Worm (Caenorhabditis elegans) whole organism, L4 larva: ENCODE results near the gene sre-52.

Source experiments
- D1046.2 ChIP-seq: fragments of 200-800 bp; sonication (Bioruptor generic); IDR thresholded peaks from 2 replicates; pipeline ENCODE4 v1.3.6; 2022; ENCODE audit warnings: missing genetic modification characterization, missing compliant biosample characterization
- F10B5.3 ChIP-seq: sonication (generic microtip); optimal IDR thresholded peaks from 2 replicates; lab custom pipeline; 2016; ENCODE audit warnings: mild to moderate bottlenecking, missing genetic modification characterization, missing compliant biosample characterization
- F26F4.8 ChIP-seq: fragments of 200-800 bp; sonication (Bioruptor generic); conservative IDR thresholded peaks from 2 replicates; pipeline ENCODE4 v1.3.6; 2022; ENCODE audit warnings: missing genetic modification characterization, missing compliant biosample characterization
- R02D3.7 ChIP-seq: fragments of 150-350 bp; sonication (generic microtip); optimal IDR thresholded peaks from 3 replicates; lab custom pipeline; 2014; ENCODE audit warnings: missing biosample characterization, missing genetic modification characterization
- T20F7.1 ChIP-seq: fragments of 200-800 bp; sonication (Bioruptor generic); optimal IDR thresholded peaks from 2 replicates; lab custom pipeline; 2018; ENCODE audit warnings: mild to moderate bottlenecking, missing genetic modification characterization, missing compliant biosample characterization
- Y48G9A.11 ChIP-seq: fragments of 200-800 bp; sonication (Bioruptor generic); IDR thresholded peaks from 2 replicates; pipeline ENCODE4 v1.3.6; 2022; ENCODE audit warnings: missing genetic modification reagents, missing genetic modification characterization, missing compliant biosample characterization
- aha-1 ChIP-seq: fragments of 150-350 bp; peaks from one replicate; lab custom pipeline; 2014; ENCODE audit warnings: missing biosample characterization, missing genetic modification characterization
- ama-1 ChIP-seq: fragments of 150-350 bp; optimal IDR thresholded peaks from 2 replicates; lab custom pipeline; 2014; ENCODE audit warnings: inconsistent platforms, mixed read lengths
- attf-4 ChIP-seq: sonication (generic microtip); optimal IDR thresholded peaks from 3 replicates; lab custom pipeline; 2017; ENCODE audit warnings: missing biosample characterization, missing genetic modification characterization
- ceh-28 ChIP-seq: fragments of 150-350 bp; optimal IDR thresholded peaks from 2 replicates; lab custom pipeline; 2014; ENCODE audit warnings: missing biosample characterization, missing genetic modification reagents, missing genetic modification characterization
- ceh-44 ChIP-seq: fragments of 200-800 bp; sonication (Bioruptor generic); IDR thresholded peaks from 2 replicates; pipeline ENCODE4 v1.3.6; 2022; ENCODE audit warnings: missing genetic modification reagents, missing genetic modification characterization, missing compliant biosample characterization
- cey-2 ChIP-seq: sonication (generic microtip); optimal IDR thresholded peaks from 3 replicates; lab custom pipeline; 2017; ENCODE audit warnings: missing genetic modification characterization, mild to moderate bottlenecking, missing compliant biosample characterization, antibody characterized with exemption, borderline replicate concordance; ENCODE audit not compliant: insufficient read depth
- daf-16 ChIP-seq, 3 experiments: sonication (generic microtip); optimal IDR thresholded peaks; 2 replicates each; lab custom pipeline; 2016 to 2017; ENCODE audit warnings: missing genetic modification characterization in 3 of 3, missing genetic modification reagents in 3 of 3, mild to moderate bottlenecking in 2 of 3, missing compliant biosample characterization in 2 of 3, missing biosample characterization in 1 of 3, moderate library complexity in 1 of 3
- daf-8 ChIP-seq: fragments of 200-800 bp; sonication (Bioruptor generic); IDR thresholded peaks from 2 replicates; pipeline ENCODE4 v1.3.6; 2022; ENCODE audit warnings: missing genetic modification characterization, missing compliant biosample characterization
- dmd-6 ChIP-seq: fragments of 200-800 bp; sonication (Bioruptor generic); IDR thresholded peaks from 2 replicates; pipeline ENCODE4 v1.3.6; 2022; ENCODE audit warnings: missing genetic modification reagents, missing genetic modification characterization, missing compliant biosample characterization
- dve-1 ChIP-seq: sonication (generic microtip); optimal IDR thresholded peaks from 2 replicates; lab custom pipeline; 2017; ENCODE audit warnings: antibody characterized with exemption, mild to moderate bottlenecking, missing genetic modification characterization, missing compliant biosample characterization; ENCODE audit not compliant: insufficient read depth
- hlh-11 ChIP-seq: fragments of 200-800 bp; sonication (Bioruptor generic); optimal IDR thresholded peaks from 2 replicates; lab custom pipeline; 2018; ENCODE audit warnings: mild to moderate bottlenecking, missing genetic modification characterization, missing compliant biosample characterization
- lin-1 ChIP-seq: fragments of 200-800 bp; sonication (Bioruptor generic); IDR thresholded peaks from 2 replicates; pipeline ENCODE4 v1.3.6; 2022; ENCODE audit warnings: missing genetic modification reagents, missing genetic modification characterization, missing compliant biosample characterization
- lin-39 ChIP-seq: fragments of 150-350 bp; optimal IDR thresholded peaks from 2 replicates; lab custom pipeline; 2014; ENCODE audit warnings: missing biosample characterization, missing genetic modification reagents, missing genetic modification characterization
- madf-5 ChIP-seq, 2 experiments: fragments of 200-800 bp; sonication (Bioruptor generic); IDR thresholded peaks; 2 replicates each; pipeline ENCODE4 v1.3.6; 2022; ENCODE audit warnings: missing compliant biosample characterization in 2 of 2, missing genetic modification characterization in 2 of 2
- mep-1 ChIP-seq: fragments of 150-350 bp; sonication (generic microtip); optimal IDR thresholded peaks from 3 replicates; lab custom pipeline; 2014; ENCODE audit warnings: missing biosample characterization, missing genetic modification characterization
- nhr-10 ChIP-seq: fragments of 150-350 bp; optimal IDR thresholded peaks from 2 replicates; lab custom pipeline; 2014; ENCODE audit warnings: missing biosample characterization, missing genetic modification characterization
- nhr-11 ChIP-seq: fragments of 150-350 bp; optimal IDR thresholded peaks from 2 replicates; lab custom pipeline; 2014; ENCODE audit warnings: missing biosample characterization, missing genetic modification characterization
- nhr-111 ChIP-seq: fragments of 200-800 bp; sonication (Bioruptor generic); optimal IDR thresholded peaks from 2 replicates; lab custom pipeline; 2018; ENCODE audit warnings: mild to moderate bottlenecking, missing genetic modification characterization, missing compliant biosample characterization
- nhr-28 ChIP-seq: fragments of 150-350 bp; optimal IDR thresholded peaks from 2 replicates; lab custom pipeline; 2014; ENCODE audit warnings: missing biosample characterization, missing genetic modification characterization
- nhr-41 ChIP-seq: fragments of 200-800 bp; sonication (Bioruptor generic); IDR thresholded peaks from 2 replicates; pipeline ENCODE4 v1.3.6; 2022; ENCODE audit warnings: missing genetic modification reagents, missing genetic modification characterization, missing compliant biosample characterization
- nhr-77 ChIP-seq: fragments of 150-350 bp; optimal IDR thresholded peaks from 2 replicates; lab custom pipeline; 2014; ENCODE audit warnings: missing biosample characterization, missing genetic modification characterization
- pha-4 ChIP-seq, 2 experiments: fragments of 150-350 bp in 1 of 2; fragments of 200-800 bp in 1 of 2; sonication (Bioruptor generic) in 1 of 2; IDR thresholded peaks in 1 of 2; optimal IDR thresholded peaks in 1 of 2; 2 replicates each; pipeline versions ENCODE4 v1.3.6 to Lab custom; 2014 to 2022; ENCODE audit warnings: missing genetic modification characterization in 2 of 2, missing genetic modification reagents in 2 of 2, missing biosample characterization in 1 of 2, missing compliant biosample characterization in 1 of 2
- pqm-1 ChIP-seq: sonication (generic microtip); optimal IDR thresholded peaks from 2 replicates; lab custom pipeline; 2017; ENCODE audit warnings: missing biosample characterization, missing genetic modification characterization
- spr-1 ChIP-seq: sonication (generic microtip); optimal IDR thresholded peaks from 2 replicates; lab custom pipeline; 2016; ENCODE audit warnings: mild to moderate bottlenecking, missing genetic modification characterization, missing compliant biosample characterization
- spr-3 ChIP-seq: fragments of 200-800 bp; sonication (Bioruptor generic); optimal IDR thresholded peaks from 2 replicates; lab custom pipeline; 2018; ENCODE audit warnings: mild to moderate bottlenecking, missing genetic modification characterization, missing compliant biosample characterization
- tag-97 ChIP-seq: fragments of 200-800 bp; sonication (Bioruptor generic); IDR thresholded peaks from 2 replicates; pipeline ENCODE4 v1.3.6; 2022; ENCODE audit warnings: missing genetic modification characterization, missing compliant biosample characterization
- tra-1 ChIP-seq: fragments of 200-800 bp; sonication (Bioruptor generic); IDR thresholded peaks from 2 replicates; pipeline ENCODE4 v1.3.6; 2022; ENCODE audit warnings: missing genetic modification reagents, missing genetic modification characterization, missing compliant biosample characterization
- ztf-7 ChIP-seq: fragments of 150-350 bp; optimal IDR thresholded peaks from 2 replicates; lab custom pipeline; 2014; ENCODE audit warnings: missing biosample characterization, missing genetic modification characterization

The sre-52 gene

DNA sequence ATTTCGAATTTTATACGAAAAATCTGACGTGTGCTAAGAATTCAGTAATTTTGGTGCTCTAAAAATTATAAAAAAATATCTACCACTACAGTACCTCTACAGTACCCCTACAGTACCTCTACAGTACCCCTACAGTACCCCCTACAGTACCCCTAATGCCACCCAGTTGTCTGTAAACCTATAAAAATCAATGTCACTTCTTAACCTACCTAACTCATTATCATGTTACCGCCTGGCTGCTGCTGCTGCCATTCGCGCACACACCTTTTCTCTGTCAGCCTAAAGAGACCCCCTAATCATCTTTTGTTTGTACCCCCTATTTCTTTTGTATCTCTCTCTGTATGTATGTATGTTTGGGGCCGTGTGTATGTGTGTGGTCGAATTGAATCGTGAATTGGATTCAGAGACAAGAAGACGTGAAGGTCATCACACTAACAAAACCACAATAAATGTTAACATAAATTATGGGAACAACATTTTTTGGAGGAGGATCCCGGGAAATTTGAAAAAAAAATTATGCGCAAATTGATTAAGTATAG is 15.3 kb downstream of the sre-52 start (continued):
- TF ChIP-seq nhr-28 (tag; lab: Kevin White, UChicago) (peak; percentile 43), nhr-10 (tag; lab: Kevin White, UChicago) (no peak), F10B5.3 (no peak), daf-16 (GFP tag; optimal IDR thresholded peaks at IDR 0.05; lab: Kevin White, UChicago) (no peak), daf-16 (tag; optimal IDR thresholded peaks at IDR 0.05; lab: Kevin White, UChicago) (no peak), spr-1 (tag; lab: Kevin White, UChicago) (no peak), ceh-44 (no peak), aha-1 (tag; lab: Kevin White, UChicago) (peak; percentile 40)

DNA sequence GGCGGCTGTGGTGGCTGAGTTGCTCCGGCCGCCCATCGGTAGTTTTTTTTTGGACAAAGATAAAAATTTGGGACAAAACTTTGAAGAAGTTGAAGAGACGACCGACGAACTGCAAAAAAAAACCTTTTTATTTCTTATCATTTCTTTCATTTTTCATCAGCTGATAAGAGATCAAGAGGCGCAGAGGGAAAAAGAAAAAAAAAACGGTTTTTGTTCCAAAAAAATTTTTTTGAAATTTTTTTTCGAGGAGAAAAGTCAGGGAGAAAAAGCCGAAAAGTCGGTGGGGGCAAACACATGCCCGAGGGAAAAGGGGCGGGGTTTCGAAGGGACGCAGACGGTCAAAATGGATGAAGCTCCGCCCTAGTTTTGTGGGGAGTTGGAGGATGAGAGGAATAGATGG is 16.6 kb downstream of the sre-52 start, which contains the start of gene ras-1:
Gene ras-1 (minus strand): TSS at position 129 of the 400 bp plus-strand sequence.
- peak; percentile 65; the same call in 1 of the 2 replicates for TF ChIP-seq dmd-6 (GFP tag; lab: Robert Waterston, UW)
- no peak for TF ChIP-seq ceh-28
- TF ChIP-seq D1046.2 (GFP tag; lab: Robert Waterston, UW): no peak
- TF ChIP-seq dve-1 (tag; lab: Kevin White, UChicago): peak; percentile 58
- TF ChIP-seq nhr-28 (tag; lab: Kevin White, UChicago): peak; percentile 34
- no peak for TF ChIP-seq daf-8 (GFP tag; lab: Robert Waterston, UW)
- TF ChIP-seq madf-5 (GFP tag; IDR thresholded peaks at IDR 0.05; lab: Robert Waterston, UW): no peak
- no peak for TF ChIP-seq lin-1 (GFP tag; lab: Robert Waterston, UW)
- TF ChIP-seq pha-4 (GFP tag; IDR thresholded peaks at IDR 0.05; lab: Robert Waterston, UW): 0 out of 2 replicates have a peak, but pooled peaks have one; percentile 21
- no peak for TF ChIP-seq pha-4 (tag; optimal IDR thresholded peaks at IDR 0.05; lab: Kevin White, UChicago)
- peak; percentile 9 for TF ChIP-seq mep-1 (tag; lab: Kevin White, UChicago)
- TF ChIP-seq lin-39 (tag; lab: Kevin White, UChicago): no peak
- peak; percentile 62; the same call in 1 of the 2 replicates for TF ChIP-seq tra-1
- no peak for TF ChIP-seq tag-97 (GFP tag; lab: Robert Waterston, UW)
- peak; percentile 56 for TF ChIP-seq hlh-11 (tag; lab: Kevin White, UChicago)

DNA sequence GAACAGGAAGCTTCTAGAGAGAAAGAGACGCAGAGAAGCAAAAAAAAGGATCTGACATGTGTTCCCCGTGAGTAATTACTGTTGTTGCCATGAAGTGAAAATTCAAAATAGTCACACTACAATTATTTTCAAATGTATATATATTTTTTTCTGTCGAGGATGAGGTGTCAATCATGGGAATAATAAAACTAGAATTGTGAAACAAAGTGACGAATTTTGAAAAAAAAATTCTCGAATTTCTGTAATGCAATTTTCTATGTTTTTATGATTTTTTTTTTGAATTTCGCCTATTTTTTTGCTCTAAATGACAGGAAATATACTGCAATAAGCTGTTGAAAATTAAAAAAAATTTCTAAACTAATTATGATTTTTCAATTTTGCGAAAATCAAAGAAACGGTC is 17.6 kb downstream of the sre-52 start:
- TF ChIP-seq aha-1 (tag; lab: Kevin White, UChicago) (no peak), attf-4 (tag; lab: Kevin White, UChicago) (no peak), R02D3.7 (tag; lab: Kevin White, UChicago) (no peak), cey-2 (tag; lab: Kevin White, UChicago) (no peak), F26F4.8 (GFP tag; lab: Robert Waterston, UW) (no peak), Y48G9A.11 (GFP tag; lab: Robert Waterston, UW) (no peak), pqm-1 (tag; lab: Kevin White, UChicago) (no peak), nhr-111 (GFP tag; lab: Kevin White, UChicago) (no peak), ama-1 (no peak), nhr-77 (tag; lab: Kevin White, UChicago) (no peak), nhr-41 (no peak)
- TF ChIP-seq, all 104 proteins: peak for 0

DNA sequence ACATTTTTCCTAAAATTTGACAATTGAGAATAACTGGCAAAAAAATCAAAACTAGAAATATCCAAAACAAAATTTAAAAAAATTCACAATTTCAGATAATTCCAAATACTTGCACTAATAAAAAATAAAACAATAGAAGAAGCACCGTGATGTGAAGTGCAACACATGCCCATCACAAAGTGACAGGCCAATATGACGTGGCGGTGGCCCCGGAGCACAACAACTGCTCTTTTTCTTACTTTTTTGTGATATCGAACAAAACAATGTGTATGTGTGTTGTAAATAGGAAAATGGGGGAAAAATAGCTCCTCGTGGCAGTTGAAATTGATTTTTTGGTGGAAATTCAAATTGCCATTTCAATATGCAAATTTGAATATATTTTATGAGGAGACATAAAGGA is 18.3 kb downstream of the sre-52 start:
- TF ChIP-seq dve-1 (tag; lab: Kevin White, UChicago) (peak; percentile 16), ztf-7 (tag; lab: Kevin White, UChicago) (no peak), spr-3 (GFP tag; lab: Kevin White, UChicago) (no peak), dmd-6 (GFP tag; lab: Robert Waterston, UW) (peak; percentile 86), nhr-11 (no peak), T20F7.1 (GFP tag; lab: Kevin White, UChicago) (peak; percentile 13), hlh-11 (tag; lab: Kevin White, UChicago) (peak; percentile 44), daf-16 (GFP tag; optimal IDR thresholded peaks at IDR 0.05; lab: Kevin White, UChicago) (peak in 1 of 2 experiments; percentile 58), daf-16 (tag; optimal IDR thresholded peaks at IDR 0.05; lab: Kevin White, UChicago) (no peak)
